Worm (Caenorhabditis elegans): ENCODE data around the gene T27E9.6.

Gene T27E9.6

DNA sequence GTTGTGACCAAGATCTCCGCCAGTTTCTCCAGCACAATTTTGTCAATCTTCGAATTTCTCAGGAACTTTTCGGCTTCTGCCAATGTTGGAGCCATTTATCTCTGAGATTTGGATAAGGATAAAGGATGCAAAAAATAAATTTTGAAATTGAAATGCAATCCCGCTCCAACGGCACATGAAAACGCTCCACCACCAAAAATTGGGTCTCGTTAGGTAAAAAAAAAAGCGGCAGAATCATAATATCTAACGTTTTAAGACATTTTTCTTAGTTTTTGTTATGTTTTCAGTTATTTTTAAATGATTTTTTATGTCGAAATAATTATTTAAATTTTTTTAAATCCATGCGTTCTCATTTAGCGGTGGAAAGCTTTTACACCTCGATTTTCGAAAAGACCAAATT is 42.2 kb downstream of the T27E9.6 start, which contains the start of gene F45G2.7:
TSS of gene F45G2.7 (minus strand) at position 101 of the 400 bp plus-strand sequence.
- no peak for TF ChIP-seq elt-1 (tag; optimal IDR thresholded peaks at IDR 0.05)
- TF ChIP-seq gmeb-1 (tag; optimal IDR thresholded peaks at IDR 0.05): no peak
- TF ChIP-seq nhr-237 (tag; optimal IDR thresholded peaks at IDR 0.05): no peak
- no peak for TF ChIP-seq peb-1 (tag; optimal IDR thresholded peaks at IDR 0.05)
- no peak for TF ChIP-seq nhr-10 (tag; optimal IDR thresholded peaks at IDR 0.05)
- no peak for TF ChIP-seq nhr-23 (tag; optimal IDR thresholded peaks at IDR 0.05)
- no peak for TF ChIP-seq mdl-1 (tag; optimal IDR thresholded peaks at IDR 0.05)
- TF ChIP-seq unc-55 (GFP tag; optimal IDR thresholded peaks at IDR 0.05): no peak

DNA sequence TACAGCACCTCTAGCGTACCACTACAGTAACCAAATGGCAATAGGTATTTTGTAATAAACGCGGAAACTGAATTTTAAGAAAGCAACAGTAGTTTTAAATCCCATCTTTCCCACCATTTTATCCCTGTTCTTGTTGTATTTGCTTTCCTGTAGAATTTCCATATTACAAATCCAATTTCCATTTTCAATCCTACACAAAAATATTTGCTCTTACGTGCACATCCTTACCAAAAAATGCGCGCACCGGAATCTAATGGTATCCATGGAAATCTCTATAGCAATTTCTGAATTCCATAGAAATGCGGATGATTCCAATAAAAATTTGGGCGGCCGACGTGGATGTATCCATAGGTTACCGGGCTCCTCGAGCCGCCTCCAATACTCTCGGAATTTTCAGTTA is 46.4 kb downstream of the T27E9.6 start, which contains the start of gene trf-1:
TSS of gene trf-1 (plus strand) at position 301 of the 400 bp plus-strand sequence.
- no peak for TF ChIP-seq fos-1 (tag; optimal IDR thresholded peaks at IDR 0.05)
- TF ChIP-seq egl-27 (tag; optimal IDR thresholded peaks at IDR 0.05): no peak
- TF ChIP-seq unc-55 (GFP tag; optimal IDR thresholded peaks at IDR 0.05): no peak
- no peak for TF ChIP-seq skn-1 (tag; optimal IDR thresholded peaks at IDR 0.05)
- no peak for TF ChIP-seq ceh-16 (tag; optimal IDR thresholded peaks at IDR 0.05)
- no peak for TF ChIP-seq ztf-4 (tag; optimal IDR thresholded peaks at IDR 0.05)
- TF ChIP-seq ztf-11 (tag; optimal IDR thresholded peaks at IDR 0.05): no peak
- no peak for TF ChIP-seq C34F6.9 (tag; optimal IDR thresholded peaks at IDR 0.05)
- TF ChIP-seq mab-5 (tag; optimal IDR thresholded peaks at IDR 0.05): no peak
- TF ChIP-seq nhr-12 (tag; optimal IDR thresholded peaks at IDR 0.05): no peak
- no peak for TF ChIP-seq snpc-4 (tag; optimal IDR thresholded peaks at IDR 0.05)
- no peak for TF ChIP-seq sma-3 (GFP tag; optimal IDR thresholded peaks at IDR 0.05)
- no peak for TF ChIP-seq elt-1 (tag; optimal IDR thresholded peaks at IDR 0.05)
- TF ChIP-seq sem-4 (tag; optimal IDR thresholded peaks at IDR 0.05): no peak
- no peak for TF ChIP-seq aly-2 (tag; optimal IDR thresholded peaks at IDR 0.05)
- TF ChIP-seq dmd-4 (tag; optimal IDR thresholded peaks at IDR 0.05): no peak
- no peak for TF ChIP-seq nhr-23 (tag; optimal IDR thresholded peaks at IDR 0.05)
- no peak for TF ChIP-seq blmp-1 (tag; optimal IDR thresholded peaks at IDR 0.05; ENCODE audit: insufficient read depth)
- TF ChIP-seq lsy-2 (tag; optimal IDR thresholded peaks at IDR 0.05): no peak
- no peak for TF ChIP-seq nhr-6 (tag; optimal IDR thresholded peaks at IDR 0.05)

ce11 chrIII:13429668-13430067 is 46.9 kb downstream of the T27E9.6 start, which contains the start of gene bli-5:
Gene bli-5 (minus strand): TSS chrIII:13429768.
- TF ChIP-seq nhr-237 (tag; optimal IDR thresholded peaks at IDR 0.05) (no peak), nhr-77 (tag; optimal IDR thresholded peaks at IDR 0.05) (no peak), R02D3.7 (tag; optimal IDR thresholded peaks at IDR 0.05) (no peak), elt-3 (tag; optimal IDR thresholded peaks at IDR 0.05) (no peak), C34F6.9 (tag; optimal IDR thresholded peaks at IDR 0.05) (no peak), mdl-1 (tag; optimal IDR thresholded peaks at IDR 0.05) (no peak), gmeb-1 (tag; optimal IDR thresholded peaks at IDR 0.05) (no peak), crh-2 (tag; optimal IDR thresholded peaks at IDR 0.05) (no peak), nhr-23 (tag; optimal IDR thresholded peaks at IDR 0.05) (no peak), ceh-82 (tag; optimal IDR thresholded peaks at IDR 0.05) (no peak), unc-39 (tag; optimal IDR thresholded peaks at IDR 0.05) (no peak), nhr-11 (tag; optimal IDR thresholded peaks at IDR 0.05) (no peak), ztf-11 (tag; optimal IDR thresholded peaks at IDR 0.05) (no peak), peb-1 (tag; optimal IDR thresholded peaks at IDR 0.05) (no peak)

DNA sequence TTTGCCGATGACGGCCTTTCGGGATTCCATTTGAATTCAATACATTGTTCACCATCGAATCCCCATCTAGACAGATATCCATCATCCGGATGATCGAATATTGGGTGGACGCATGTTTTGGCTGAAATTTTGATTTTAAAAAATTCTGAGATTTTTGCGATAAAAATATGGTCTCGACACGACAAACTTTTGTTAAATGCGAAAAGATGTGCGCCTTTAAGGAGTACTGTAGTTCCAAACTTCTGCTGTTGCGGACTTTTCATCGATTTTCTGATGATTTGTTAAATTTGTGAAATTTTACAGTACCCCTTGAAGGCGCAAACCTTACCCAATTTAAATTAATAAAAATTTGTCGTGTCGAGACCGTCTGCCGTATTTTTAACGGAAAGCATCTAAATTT is 48.8 kb downstream of the T27E9.6 start:
- TF ChIP-seq crh-2 (tag; optimal IDR thresholded peaks at IDR 0.05) (no peak), nhr-12 (tag; optimal IDR thresholded peaks at IDR 0.05) (no peak), nhr-11 (tag; optimal IDR thresholded peaks at IDR 0.05) (no peak), elt-3 (tag; optimal IDR thresholded peaks at IDR 0.05) (no peak), snpc-4 (tag; optimal IDR thresholded peaks at IDR 0.05) (no peak), unc-55 (GFP tag; optimal IDR thresholded peaks at IDR 0.05) (no peak), R02D3.7 (tag; optimal IDR thresholded peaks at IDR 0.05) (no peak), dmd-4 (tag; optimal IDR thresholded peaks at IDR 0.05) (no peak), nhr-77 (tag; optimal IDR thresholded peaks at IDR 0.05) (no peak), nhr-10 (tag; optimal IDR thresholded peaks at IDR 0.05) (no peak)

DNA sequence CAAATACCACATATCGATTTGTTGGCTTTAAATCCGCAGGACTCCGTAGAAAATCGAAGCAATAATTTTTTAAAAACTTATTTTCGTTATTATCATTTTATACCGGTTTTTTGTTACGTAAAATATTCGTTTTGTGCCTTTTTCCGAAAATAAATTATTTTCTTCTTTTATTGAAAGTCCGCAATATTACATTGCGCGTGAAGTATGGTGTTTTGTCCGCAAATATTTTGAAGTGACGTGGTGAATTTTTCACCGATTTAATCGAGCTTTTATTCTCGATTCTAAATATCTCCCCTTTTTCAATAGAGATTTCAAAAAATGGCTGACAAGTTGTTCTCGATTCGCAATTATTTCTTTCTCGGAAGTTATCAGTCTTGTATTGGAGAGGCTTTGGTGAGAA is 50.5 kb downstream of the T27E9.6 start, which contains the start of gene cope-1:
TSS of gene cope-1 (plus strand) at position 229 of the 400 bp plus-strand sequence.
- TF ChIP-seq F13H6.1 (tag; optimal IDR thresholded peaks at IDR 0.05): no peak
- peak; percentile 51 for TF ChIP-seq C34F6.9 (tag; optimal IDR thresholded peaks at IDR 0.05)
- peak; percentile 75 for TF ChIP-seq crh-2 (tag; optimal IDR thresholded peaks at IDR 0.05)
- peak; percentile 25 for TF ChIP-seq unc-55 (GFP tag; optimal IDR thresholded peaks at IDR 0.05)
- TF ChIP-seq gmeb-1 (tag; optimal IDR thresholded peaks at IDR 0.05): peak; percentile 56
- TF ChIP-seq lsy-2 (tag; optimal IDR thresholded peaks at IDR 0.05): peak in 1 of 2 experiments; percentile 62
